Worm (Caenorhabditis elegans): ENCODE results near the gene ipla-3.
"Not testable (repeated sequence)": the region's sequence is repeated elsewhere in the genome, so short reads cannot be mapped to it uniquely, and the experiment has no call there.

DNA sequence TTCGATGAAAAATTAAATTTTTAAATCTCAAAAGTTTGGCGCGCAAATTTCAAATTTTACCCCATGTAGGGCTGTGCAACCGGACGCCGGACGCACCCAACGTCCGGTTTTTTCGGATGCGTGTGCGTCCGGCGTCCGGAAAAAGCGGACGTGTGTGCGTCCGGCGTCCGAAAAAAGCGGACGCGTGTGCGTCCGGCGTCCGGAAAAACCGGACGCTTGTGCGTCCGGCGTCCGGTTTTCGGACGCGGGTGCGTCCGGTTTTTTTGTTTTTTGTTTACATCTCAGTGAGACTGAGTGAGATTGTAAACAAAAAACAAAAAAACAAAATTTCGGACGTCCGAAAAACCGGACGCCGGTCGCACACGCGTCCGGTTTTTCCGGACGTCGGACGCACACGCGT lies 23.9 kb downstream of the ipla-3 start:
- TF ChIP-seq dmd-9 (GFP tag; IDR thresholded peaks at IDR 0.05); zag-1 (tag; optimal IDR thresholded peaks at IDR 0.05); nhr-76 (tag; optimal IDR thresholded peaks at IDR 0.05); zfp-3 (GFP tag; conservative IDR thresholded peaks at IDR 0.05); fos-1 (tag; optimal IDR thresholded peaks at IDR 0.05); egl-27 (tag; optimal IDR thresholded peaks at IDR 0.05); R02D3.7 (tag; optimal IDR thresholded peaks at IDR 0.05); unc-39 (tag; optimal IDR thresholded peaks at IDR 0.05): not testable (repeated sequence)
